Worm (Caenorhabditis elegans) whole organism, L4/young adult: ENCODE measurements around the gene H03G16.5.

ENCODE experiments used
- dao-5 ChIP-seq: sonication (generic microtip); optimal IDR thresholded peaks from 2 replicates; lab custom pipeline; 2016; ENCODE audit warnings: missing genotype, missing genetic modification characterization, moderate library complexity, missing compliant biosample characterization
- him-1 ChIP-seq: sonication (generic microtip); optimal IDR thresholded peaks from 2 replicates; lab custom pipeline; 2016; ENCODE audit warnings: missing genotype, missing genetic modification reagents, missing genetic modification characterization, missing compliant biosample characterization

DNA sequence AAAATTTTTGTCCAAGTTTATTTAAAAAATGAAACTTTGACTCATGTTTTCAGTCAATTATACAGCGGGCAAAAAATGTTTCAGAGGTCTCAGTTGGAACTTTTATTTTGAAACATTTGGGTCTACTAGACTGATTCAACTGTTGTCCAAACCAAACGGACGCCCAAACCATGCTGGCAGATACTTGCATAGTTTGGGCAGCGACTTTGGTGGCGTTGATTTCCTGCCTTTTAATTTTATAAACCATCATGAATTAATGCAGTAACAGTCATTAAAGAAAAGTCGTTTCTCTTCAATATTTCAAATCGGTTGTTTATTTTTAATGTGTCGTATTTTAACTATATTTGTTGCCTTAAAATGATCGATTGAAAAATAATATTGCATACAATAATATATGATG is 20.4 kb downstream of the H03G16.5 start:
- TF ChIP-seq dao-5 (tag; lab: Kevin White, UChicago): no peak
- no peak for TF ChIP-seq him-1 (tag; lab: Kevin White, UChicago)
